Worm (Caenorhabditis elegans) whole organism, midembryonic: ENCODE data around the gene ncx-6.

ENCODE experiments used
- T22C8.4 ChIP-seq: fragments of 200-800 bp; sonication (Bioruptor generic); IDR thresholded peaks from 2 replicates; pipeline ENCODE4 v1.3.6; 2022; ENCODE audit warnings: missing genetic modification characterization, missing compliant biosample characterization
- flt-1 ChIP-seq: fragments of 200-800 bp; sonication (Bioruptor generic); IDR thresholded peaks from 2 replicates; pipeline ENCODE4 v1.3.6; 2022; ENCODE audit warnings: missing genetic modification characterization, missing compliant biosample characterization
- klf-2 ChIP-seq: fragments of 200-800 bp; sonication (Bioruptor generic); conservative IDR thresholded peaks from 2 replicates; pipeline ENCODE4 v1.3.6; 2022; ENCODE audit warnings: missing genetic modification reagents, missing genetic modification characterization, missing compliant biosample characterization
- ref-1 ChIP-seq: fragments of 200-800 bp; sonication (Bioruptor generic); conservative IDR thresholded peaks from 2 replicates; pipeline ENCODE4 v1.3.6; 2022; ENCODE audit warnings: missing genetic modification reagents, missing genetic modification characterization, missing compliant biosample characterization
- ztf-23 ChIP-seq: fragments of 200-800 bp; sonication (Bioruptor generic); IDR thresholded peaks from 2 replicates; pipeline ENCODE4 v1.3.6; 2022; ENCODE audit warnings: missing genetic modification reagents, missing genetic modification characterization, missing compliant biosample characterization

DNA sequence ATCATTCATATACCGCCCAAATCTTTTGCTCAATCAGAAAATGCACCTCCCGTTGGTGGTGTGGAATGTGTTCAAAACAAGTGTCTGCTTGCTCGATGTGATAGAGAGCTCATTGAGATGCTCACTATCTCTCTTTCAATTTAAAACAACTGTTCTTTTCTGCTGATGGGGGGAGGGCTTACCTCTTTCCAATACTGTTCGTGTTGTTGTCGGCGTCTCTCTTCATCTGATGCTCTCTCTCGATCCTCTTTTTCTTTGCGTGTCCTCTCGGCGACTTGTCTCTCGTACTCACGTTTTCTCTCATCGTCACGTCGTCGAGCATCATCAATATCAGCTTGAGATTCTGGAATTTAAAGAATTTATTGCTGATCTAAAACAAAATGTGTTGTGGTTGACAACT, 28.2 kb upstream of the ncx-6 start:
- TF ChIP-seq flt-1 (GFP tag; lab: Robert Waterston, UW) = no peak
- TF ChIP-seq T22C8.4 (GFP tag; lab: Robert Waterston, UW) = no peak
- TF ChIP-seq ztf-23 (GFP tag; lab: Robert Waterston, UW) = no peak
- no peak for TF ChIP-seq klf-2 (GFP tag; lab: Robert Waterston, UW)
- TF ChIP-seq ref-1 (GFP tag; lab: Robert Waterston, UW) = no peak
